Worm (Caenorhabditis elegans) whole organism, midembryonic: ENCODE data around the gene C34D10.1.

Experiments
- T22C8.4 ChIP-seq: fragments of 200-800 bp; sonication (Bioruptor generic); IDR thresholded peaks from 2 replicates; pipeline ENCODE4 v1.3.6; 2022; ENCODE audit warnings: missing genetic modification characterization, missing compliant biosample characterization
- flt-1 ChIP-seq: fragments of 200-800 bp; sonication (Bioruptor generic); IDR thresholded peaks from 2 replicates; pipeline ENCODE4 v1.3.6; 2022; ENCODE audit warnings: missing genetic modification characterization, missing compliant biosample characterization
- klf-2 ChIP-seq: fragments of 200-800 bp; sonication (Bioruptor generic); conservative IDR thresholded peaks from 2 replicates; pipeline ENCODE4 v1.3.6; 2022; ENCODE audit warnings: missing genetic modification reagents, missing genetic modification characterization, missing compliant biosample characterization
- med-1 ChIP-seq: sonication (generic microtip); optimal IDR thresholded peaks from 2 replicates; lab custom pipeline; 2017; ENCODE audit warnings: missing genetic modification characterization, mild to moderate bottlenecking, missing compliant biosample characterization, antibody characterized with exemption, missing genetic modification reagents; ENCODE audit not compliant: insufficient read depth
- ref-1 ChIP-seq: fragments of 200-800 bp; sonication (Bioruptor generic); conservative IDR thresholded peaks from 2 replicates; pipeline ENCODE4 v1.3.6; 2022; ENCODE audit warnings: missing genetic modification reagents, missing genetic modification characterization, missing compliant biosample characterization
- tab-1 ChIP-seq: fragments of 200-800 bp; sonication (Bioruptor generic); IDR thresholded peaks from 2 replicates; pipeline ENCODE4 v1.3.6; 2022; ENCODE audit warnings: missing genetic modification characterization, missing compliant biosample characterization
- ztf-23 ChIP-seq: fragments of 200-800 bp; sonication (Bioruptor generic); IDR thresholded peaks from 2 replicates; pipeline ENCODE4 v1.3.6; 2022; ENCODE audit warnings: missing genetic modification reagents, missing genetic modification characterization, missing compliant biosample characterization
- ztf-29 ChIP-seq: fragments of 200-800 bp; sonication (Bioruptor generic); IDR thresholded peaks from 2 replicates; pipeline ENCODE4 v1.3.6; 2022; ENCODE audit warnings: missing genetic modification reagents, missing genetic modification characterization, missing compliant biosample characterization

DNA sequence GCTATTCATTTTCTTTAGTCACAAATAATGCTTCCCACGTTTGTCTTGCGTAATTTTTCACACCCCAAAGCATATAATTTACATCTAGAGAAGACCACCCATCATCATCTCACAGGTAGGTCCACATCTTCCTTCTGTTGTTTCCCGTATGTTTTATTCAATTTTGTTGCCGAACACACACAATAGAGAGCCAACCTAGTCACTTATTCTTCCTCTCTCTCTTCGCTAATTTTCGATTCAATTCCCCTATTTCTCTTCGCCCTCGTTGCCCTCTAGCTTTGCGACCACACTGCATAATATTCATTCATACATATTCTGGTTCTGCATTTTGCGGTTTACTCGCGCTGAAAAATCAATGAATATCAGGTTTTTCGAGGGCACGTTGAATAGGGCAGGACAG is 23.3 kb upstream of the C34D10.1 start:
- no peak for TF ChIP-seq tab-1
- no peak for TF ChIP-seq ztf-23 (GFP tag; lab: Robert Waterston, UW)
- TF ChIP-seq flt-1 (GFP tag; lab: Robert Waterston, UW) = no peak
- TF ChIP-seq ztf-29 (GFP tag; lab: Robert Waterston, UW) = no peak
- no peak for TF ChIP-seq med-1 (GFP tag; lab: Kevin White, UChicago)
- no peak for TF ChIP-seq T22C8.4 (GFP tag; lab: Robert Waterston, UW)
- no peak for TF ChIP-seq ref-1
- TF ChIP-seq klf-2 (GFP tag; lab: Robert Waterston, UW) = no peak
